Worm (Caenorhabditis elegans) whole organism, late embryonic: Measurements from ENCODE around the gene M195.2.

Experiments
- C08G9.2 ChIP-seq: sonication (generic microtip); optimal IDR thresholded peaks from 2 replicates; lab custom pipeline; 2016; ENCODE audit warnings: mild to moderate bottlenecking, missing genetic modification characterization, moderate library complexity, missing compliant biosample characterization
- C38D4.7 ChIP-seq: fragments of 200-800 bp; sonication (Bioruptor generic); optimal IDR thresholded peaks from 2 replicates; lab custom pipeline; 2018; ENCODE audit warnings: mild to moderate bottlenecking, missing genetic modification characterization, moderate library complexity, missing compliant biosample characterization
- F13H6.1 ChIP-seq: sonication (generic microtip); optimal IDR thresholded peaks from 2 replicates; lab custom pipeline; 2016; ENCODE audit warnings: missing genetic modification characterization, missing compliant biosample characterization
- K02D7.2 ChIP-seq: sonication (generic microtip); optimal IDR thresholded peaks from 2 replicates; lab custom pipeline; 2017; ENCODE audit warnings: mild to moderate bottlenecking, missing genetic modification characterization, missing compliant biosample characterization
- K09A11.1 ChIP-seq: sonication (generic microtip); optimal IDR thresholded peaks from 2 replicates; lab custom pipeline; 2017; ENCODE audit warnings: antibody characterized with exemption, mild to moderate bottlenecking, missing genetic modification characterization, missing compliant biosample characterization; ENCODE audit not compliant: insufficient read depth
- T23F11.4 ChIP-seq: fragments of 200-800 bp; sonication (Bioruptor generic); optimal IDR thresholded peaks from 2 replicates; lab custom pipeline; 2018; ENCODE audit warnings: mild to moderate bottlenecking, missing genetic modification characterization, missing compliant biosample characterization
- Y22D7AL.16 ChIP-seq: sonication (generic microtip); optimal IDR thresholded peaks from 2 replicates; lab custom pipeline; 2016; ENCODE audit warnings: missing genetic modification characterization, missing compliant biosample characterization
- ceh-14 ChIP-seq: sonication (generic microtip); optimal IDR thresholded peaks from 2 replicates; lab custom pipeline; 2016; ENCODE audit warnings: missing genotype, missing genetic modification characterization, missing compliant biosample characterization
- ceh-18 ChIP-seq: sonication (generic microtip); optimal IDR thresholded peaks from 2 replicates; lab custom pipeline; 2016; ENCODE audit warnings: missing genetic modification characterization, missing compliant biosample characterization
- ceh-19 ChIP-seq: fragments of 200-800 bp; sonication (Bioruptor generic); optimal IDR thresholded peaks from 2 replicates; lab custom pipeline; 2018; ENCODE audit warnings: mild to moderate bottlenecking, missing genetic modification characterization, missing compliant biosample characterization
- ceh-22 ChIP-seq: sonication (generic microtip); optimal IDR thresholded peaks from 2 replicates; lab custom pipeline; 2017; ENCODE audit warnings: missing biosample characterization, missing genetic modification characterization
- ceh-24 ChIP-seq: sonication (generic microtip); optimal IDR thresholded peaks from 2 replicates; lab custom pipeline; 2016; ENCODE audit warnings: mild to moderate bottlenecking, missing genetic modification characterization, missing compliant biosample characterization
- ceh-30 ChIP-seq: fragments of 150-350 bp; optimal IDR thresholded peaks from 2 replicates; lab custom pipeline; 2014; ENCODE audit warnings: missing biosample characterization, missing genetic modification characterization
- ceh-31 ChIP-seq: sonication (generic microtip); optimal IDR thresholded peaks from 2 replicates; lab custom pipeline; 2016; ENCODE audit warnings: missing genetic modification characterization, missing compliant biosample characterization
- ceh-45 ChIP-seq: fragments of 200-800 bp; sonication (Bioruptor generic); IDR thresholded peaks from 2 replicates; pipeline ENCODE4 v1.3.6; 2022; ENCODE audit warnings: missing genetic modification reagents, missing genetic modification characterization, missing compliant biosample characterization
- ceh-6 ChIP-seq: fragments of 200-800 bp; sonication (Bioruptor generic); optimal IDR thresholded peaks from 2 replicates; lab custom pipeline; 2018; ENCODE audit warnings: mild to moderate bottlenecking, missing genetic modification characterization, missing compliant biosample characterization
- ceh-9 ChIP-seq: sonication (generic microtip); optimal IDR thresholded peaks from 2 replicates; lab custom pipeline; 2016; ENCODE audit warnings: mild to moderate bottlenecking, missing genetic modification characterization, inconsistent platforms, missing compliant biosample characterization
- dmd-4 ChIP-seq: sonication (generic microtip); optimal IDR thresholded peaks from 2 replicates; lab custom pipeline; 2016; ENCODE audit warnings: borderline replicate concordance, missing genetic modification characterization, missing compliant biosample characterization
- elt-2 ChIP-seq: sonication (generic microtip); optimal IDR thresholded peaks from 2 replicates; lab custom pipeline; 2016; ENCODE audit warnings: missing genetic modification reagents, missing genetic modification characterization, missing compliant biosample characterization
- elt-4 ChIP-seq: sonication (generic microtip); optimal IDR thresholded peaks from 2 replicates; lab custom pipeline; 2016; ENCODE audit warnings: missing genetic modification characterization, missing compliant biosample characterization
- ets-4 ChIP-seq: sonication (generic microtip); optimal IDR thresholded peaks from 2 replicates; lab custom pipeline; 2016; ENCODE audit warnings: missing genetic modification characterization, missing compliant biosample characterization
- fax-1 ChIP-seq: sonication (generic microtip); optimal IDR thresholded peaks from 2 replicates; lab custom pipeline; 2016; ENCODE audit warnings: missing genotype, missing genetic modification characterization, missing compliant biosample characterization
- fkh-10 ChIP-seq: fragments of 150-350 bp; optimal IDR thresholded peaks from 2 replicates; lab custom pipeline; 2014; ENCODE audit warnings: missing biosample characterization, missing genetic modification reagents, missing genetic modification characterization
- gmeb-2 ChIP-seq: sonication (generic microtip); optimal IDR thresholded peaks from 2 replicates; lab custom pipeline; 2016; ENCODE audit warnings: missing genetic modification characterization, inconsistent platforms, missing compliant biosample characterization
- hlh-15 ChIP-seq: sonication (generic microtip); optimal IDR thresholded peaks from 2 replicates; lab custom pipeline; 2016; ENCODE audit warnings: missing genetic modification characterization, missing compliant biosample characterization
- hlh-30 ChIP-seq: sonication (generic microtip); optimal IDR thresholded peaks from 2 replicates; lab custom pipeline; 2017; ENCODE audit warnings: antibody characterized with exemption, missing genetic modification characterization, missing compliant biosample characterization; ENCODE audit not compliant: insufficient read depth
- hlh-6 ChIP-seq: sonication (generic microtip); optimal IDR thresholded peaks from 2 replicates; lab custom pipeline; 2016; ENCODE audit warnings: missing genotype, missing genetic modification characterization, missing compliant biosample characterization
- hlh-8 ChIP-seq: sonication (generic microtip); optimal IDR thresholded peaks from 2 replicates; lab custom pipeline; 2016; ENCODE audit warnings: missing genotype, missing genetic modification characterization, missing compliant biosample characterization
- lim-6 ChIP-seq: sonication (generic microtip); optimal IDR thresholded peaks from 2 replicates; lab custom pipeline; 2016; ENCODE audit warnings: missing genetic modification characterization, missing compliant biosample characterization
- lin-11 ChIP-seq: fragments of 200-800 bp; sonication (Bioruptor generic); optimal IDR thresholded peaks from 2 replicates; lab custom pipeline; 2018; ENCODE audit warnings: mild to moderate bottlenecking, missing genetic modification characterization, missing compliant biosample characterization
- nfya-1 ChIP-seq: sonication (generic microtip); optimal IDR thresholded peaks from 2 replicates; lab custom pipeline; 2017; ENCODE audit warnings: missing genetic modification characterization, mild to moderate bottlenecking, missing compliant biosample characterization, antibody characterized with exemption, moderate library complexity
- odd-2 ChIP-seq: sonication (generic microtip); optimal IDR thresholded peaks from 2 replicates; lab custom pipeline; 2017; ENCODE audit warnings: antibody characterized with exemption, mild to moderate bottlenecking, missing genetic modification characterization, missing compliant biosample characterization
- pag-3 ChIP-seq: sonication (generic microtip); optimal IDR thresholded peaks from 2 replicates; lab custom pipeline; 2016; ENCODE audit warnings: missing compliant biosample characterization, missing genetic modification characterization, borderline replicate concordance
- pax-1 ChIP-seq: fragments of 150-350 bp; optimal IDR thresholded peaks from 2 replicates; lab custom pipeline; 2014; ENCODE audit warnings: missing biosample characterization, missing genetic modification characterization
- pha-2 ChIP-seq: sonication (generic microtip); optimal IDR thresholded peaks from 2 replicates; lab custom pipeline; 2017; ENCODE audit warnings: mild to moderate bottlenecking, missing genetic modification characterization, missing compliant biosample characterization
- pqm-1 ChIP-seq: sonication (generic microtip); optimal IDR thresholded peaks from 2 replicates; lab custom pipeline; 2016; ENCODE audit warnings: missing genetic modification characterization, missing compliant biosample characterization
- pros-1 ChIP-seq: fragments of 150-350 bp; optimal IDR thresholded peaks from 2 replicates; lab custom pipeline; 2014; ENCODE audit warnings: missing biosample characterization, missing genetic modification reagents, missing genetic modification characterization
- ref-2 ChIP-seq: sonication (generic microtip); optimal IDR thresholded peaks from 2 replicates; lab custom pipeline; 2016; ENCODE audit warnings: missing genetic modification characterization, missing compliant biosample characterization
- rnt-1 ChIP-seq: sonication (generic microtip); optimal IDR thresholded peaks from 2 replicates; lab custom pipeline; 2016; ENCODE audit warnings: missing genetic modification characterization, missing compliant biosample characterization
- sdc-2 ChIP-seq: sonication (generic microtip); optimal IDR thresholded peaks from 2 replicates; lab custom pipeline; 2016; ENCODE audit warnings: missing genotype, missing genetic modification characterization, missing compliant biosample characterization
- tbx-7 ChIP-seq: sonication (generic microtip); optimal IDR thresholded peaks from 2 replicates; lab custom pipeline; 2016; ENCODE audit warnings: missing genotype, missing genetic modification characterization, missing compliant biosample characterization
- unc-3 ChIP-seq, 2 experiments: fragments of 200-800 bp in 1 of 2; sonication (Bioruptor generic) in 1 of 2; sonication (generic microtip) in 1 of 2; conservative IDR thresholded peaks in 1 of 2; optimal IDR thresholded peaks in 1 of 2; 2 replicates each; pipeline versions ENCODE4 v1.3.6 to Lab custom; 2016 to 2022; ENCODE audit warnings: missing compliant biosample characterization in 2 of 2, missing genetic modification characterization in 2 of 2, missing genetic modification reagents in 1 of 2
- unc-55 ChIP-seq: sonication (generic microtip); optimal IDR thresholded peaks from 2 replicates; lab custom pipeline; 2017; ENCODE audit warnings: missing biosample characterization, missing genetic modification reagents, missing genetic modification characterization
- unc-86 ChIP-seq: sonication (generic microtip); optimal IDR thresholded peaks from 2 replicates; lab custom pipeline; 2016; ENCODE audit warnings: missing genetic modification characterization, missing compliant biosample characterization
- zip-5 ChIP-seq: sonication (generic microtip); optimal IDR thresholded peaks from 2 replicates; lab custom pipeline; 2016; ENCODE audit warnings: missing genetic modification characterization, missing compliant biosample characterization
- ztf-16 ChIP-seq: sonication (generic microtip); optimal IDR thresholded peaks from 2 replicates; lab custom pipeline; 2017; ENCODE audit warnings: missing genetic modification characterization, missing compliant biosample characterization

The M195.2 gene

DNA sequence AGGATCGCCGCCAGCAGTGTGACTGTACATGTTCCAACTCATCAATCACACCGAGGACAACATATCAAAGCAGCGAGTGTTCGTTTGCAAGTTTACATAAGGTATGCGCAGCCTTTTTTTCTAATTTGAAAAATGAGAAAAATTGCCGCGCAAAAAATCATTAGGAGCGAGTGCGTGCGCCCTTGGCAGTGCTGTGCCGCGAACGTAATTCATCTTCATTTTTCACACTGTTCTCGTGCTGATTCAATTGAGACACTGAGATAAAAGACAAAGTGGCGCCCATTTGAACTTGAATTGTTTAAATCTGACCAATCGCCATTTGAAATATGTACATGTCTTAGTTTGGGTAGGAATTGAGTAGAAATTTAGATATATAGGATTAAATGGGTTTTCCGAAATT lies 49.0 kb downstream of the M195.2 start:
- TF ChIP-seq ztf-16 (tag; lab: Kevin White, UChicago) = no peak
- no peak for TF ChIP-seq ceh-22 (tag; lab: Kevin White, UChicago)
- TF ChIP-seq fkh-10 (GFP tag; lab: Kevin White, UChicago) = no peak
- no peak for TF ChIP-seq K09A11.1 (tag; lab: Kevin White, UChicago)
- no peak for TF ChIP-seq ceh-18 (tag; lab: Kevin White, UChicago)
- TF ChIP-seq unc-86 (tag; lab: Kevin White, UChicago) = no peak
- TF ChIP-seq pax-1 (tag; lab: Kevin White, UChicago) = no peak
- TF ChIP-seq, all 69 proteins: peak for 0

DNA sequence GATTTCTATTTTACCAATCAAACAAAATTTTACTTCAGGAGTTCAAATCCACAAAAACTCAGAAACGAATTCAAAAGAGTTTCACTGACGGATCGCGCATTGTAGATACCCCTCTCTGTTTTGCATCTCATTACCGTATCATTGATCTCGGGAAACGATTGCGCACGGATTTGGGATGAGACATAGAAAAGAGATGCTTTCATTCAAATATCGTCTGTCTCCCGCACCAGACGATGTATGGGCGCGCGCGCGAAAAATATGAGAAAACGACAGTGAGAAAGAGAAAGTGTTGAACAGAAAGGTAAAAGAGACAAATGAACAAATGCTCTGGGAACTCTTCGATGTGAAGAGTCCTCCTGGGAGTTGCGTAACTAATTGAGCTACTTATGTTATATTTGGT lies 50.4 kb downstream of the M195.2 start:
- no peak for TF ChIP-seq tbx-7 (tag; lab: Kevin White, UChicago)
- no peak for TF ChIP-seq T23F11.4 (GFP tag; lab: Kevin White, UChicago)
- no peak for TF ChIP-seq ceh-24
- no peak for TF ChIP-seq ceh-18 (tag; lab: Kevin White, UChicago)
- no peak for TF ChIP-seq odd-2 (tag; lab: Kevin White, UChicago)

DNA sequence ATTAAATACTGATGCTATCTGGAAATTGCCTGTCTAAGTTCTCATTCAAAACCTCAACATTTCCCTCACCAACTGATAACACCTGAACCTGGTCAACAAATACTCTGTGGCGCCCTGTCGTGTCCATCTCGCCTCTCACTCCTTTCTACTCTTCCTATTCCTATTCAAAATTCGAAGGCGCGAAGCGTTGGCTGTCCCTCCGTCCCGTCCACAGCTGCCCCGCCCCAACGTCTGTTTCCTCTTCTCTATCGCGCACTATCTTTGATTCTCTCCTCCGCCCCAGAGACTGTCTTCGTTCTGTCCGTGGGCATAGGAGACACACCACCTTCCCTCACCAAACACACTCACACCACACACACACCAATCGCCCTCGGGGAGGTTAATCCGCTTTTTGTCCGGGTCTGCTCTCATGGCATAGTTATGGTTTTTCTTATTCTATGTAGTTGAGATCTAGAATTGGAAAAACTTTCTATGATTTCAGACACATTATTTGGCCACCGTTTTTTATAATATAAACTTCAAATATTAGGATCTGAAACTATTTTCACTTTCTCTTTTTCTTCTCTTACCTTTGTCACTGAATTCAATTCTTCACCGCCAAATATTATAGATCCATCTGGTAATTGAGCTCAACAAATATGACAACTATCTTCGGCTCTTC lies 51.6 kb downstream of the M195.2 start, which contains the start of gene efl-3:
TSS of gene efl-3 (plus strand) at position 611 of the 661 bp plus-strand sequence.
- TF ChIP-seq ceh-24 = no peak
- TF ChIP-seq pqm-1 = no peak
- TF ChIP-seq ceh-22 (tag; lab: Kevin White, UChicago) = no peak
- TF ChIP-seq unc-3 (GFP tag; conservative IDR thresholded peaks at IDR 0.05; lab: Robert Waterston, UW) = no peak
- no peak for TF ChIP-seq unc-3 (tag; optimal IDR thresholded peaks at IDR 0.05; lab: Kevin White, UChicago)
- TF ChIP-seq hlh-15 = no peak
- no peak for TF ChIP-seq ceh-30
- TF ChIP-seq ceh-45 = peak; percentile 23; the same call in 1 of the 2 replicates
- no peak for TF ChIP-seq gmeb-2
- no peak for TF ChIP-seq odd-2 (tag; lab: Kevin White, UChicago)
- no peak for TF ChIP-seq F13H6.1 (tag; lab: Kevin White, UChicago)
- no peak for TF ChIP-seq ceh-18 (tag; lab: Kevin White, UChicago)
- no peak for TF ChIP-seq hlh-6 (tag; lab: Kevin White, UChicago)
- no peak for TF ChIP-seq pros-1 (tag; lab: Kevin White, UChicago)
- TF ChIP-seq ceh-6 (GFP tag; lab: Kevin White, UChicago) = no peak
- no peak for TF ChIP-seq elt-2 (tag; lab: Kevin White, UChicago)
- TF ChIP-seq ceh-31 = no peak
- no peak for TF ChIP-seq pha-2 (tag; lab: Kevin White, UChicago)
- no peak for TF ChIP-seq hlh-8
- peak; percentile 1 for TF ChIP-seq sdc-2
- TF ChIP-seq C08G9.2 (tag; lab: Kevin White, UChicago) = no peak
- no peak for TF ChIP-seq hlh-30 (tag; lab: Kevin White, UChicago)
- no peak for TF ChIP-seq C38D4.7 (GFP tag; lab: Kevin White, UChicago)
- TF ChIP-seq tbx-7 (tag; lab: Kevin White, UChicago) = no peak
- TF ChIP-seq zip-5 = no peak
- TF ChIP-seq ceh-19 (GFP tag; lab: Kevin White, UChicago) = no peak
- TF ChIP-seq ceh-9 (tag; lab: Kevin White, UChicago) = no peak
- TF ChIP-seq ceh-14 = no peak
- TF ChIP-seq dmd-4 (tag; lab: Kevin White, UChicago) = no peak
- TF ChIP-seq lin-11 = no peak
- no peak for TF ChIP-seq elt-4 (tag; lab: Kevin White, UChicago)
- peak; percentile 22 for TF ChIP-seq nfya-1 (tag; lab: Kevin White, UChicago)
- TF ChIP-seq ref-2 = peak; percentile 42
- TF ChIP-seq ets-4 (tag; lab: Kevin White, UChicago) = no peak
- TF ChIP-seq pag-3 = no peak
- no peak for TF ChIP-seq lim-6 (tag; lab: Kevin White, UChicago)
- no peak for TF ChIP-seq pax-1 (tag; lab: Kevin White, UChicago)
- TF ChIP-seq K02D7.2 (tag; lab: Kevin White, UChicago) = no peak
- TF ChIP-seq unc-55 (GFP tag; lab: Kevin White, UChicago) = no peak
- no peak for TF ChIP-seq rnt-1
- no peak for TF ChIP-seq fax-1 (tag; lab: Kevin White, UChicago)
- no peak for TF ChIP-seq Y22D7AL.16
